Worm (Caenorhabditis elegans): ENCODE results near the gene Y8A9A.2.

- TF ChIP-seq W03F9.2 (tag; optimal IDR thresholded peaks at IDR 0.05) (no peak), him-1 (tag; optimal IDR thresholded peaks at IDR 0.05) (no peak)
Measured at ce11 chrII:3832383-3832782, 37.0 kb downstream of the Y8A9A.2 start, which contains the start of gene F54D10.9.

Data from whole organism, L4/young adult.